Comparison of ENCODE assay signal across 4 fruit fly cellular contexts in genomic region chr3R:6405239-6405638, dm6.
TF ChIP-seq lines count a peak whose summit lies in the region.

No protein-coding gene starts in this region.

- TF ChIP-seq CTCF in whole organism, embryonic (GFP tag; optimal IDR thresholded peaks at IDR 0.05; lab: Kevin White, UChicago): no peak

TF ChIP-seq in whole organism, embryonic, 481 proteins besides CTCF, POLR2A, EP300 and RAD21:
- TF ChIP-seq Trl (optimal IDR thresholded peaks at IDR 0.05; lab: Kevin White, UChicago) (peak; percentile 80 to 83), Trl (GFP tag; optimal IDR thresholded peaks at IDR 0.05; lab: Kevin White, UChicago) (peak; percentile 6), cg (GFP tag; optimal IDR thresholded peaks at IDR 0.05; lab: Kevin White, UChicago) (peak; percentile 78), zf30C (GFP tag; optimal IDR thresholded peaks at IDR 0.05; lab: Kevin White, UChicago) (peak; percentile 76), CG1832 (GFP tag; optimal IDR thresholded peaks at IDR 0.05; lab: Kevin White, UChicago) (no peak), CG15479 (GFP tag; optimal IDR thresholded peaks at IDR 0.05; lab: Kevin White, UChicago) (peak; percentile 14), yki (optimal IDR thresholded peaks at IDR 0.05; lab: Kevin White, UChicago) (peak; percentile 47)

TF ChIP-seq in whole organism, prepupa, 60 proteins besides CTCF, POLR2A, EP300 and RAD21:
- no peak for TF ChIP-seq Ets96B (tag; optimal IDR thresholded peaks at IDR 0.05; lab: Kevin White, UChicago)
- no peak for TF ChIP-seq fd59A (GFP tag; optimal IDR thresholded peaks at IDR 0.05; lab: Kevin White, UChicago)
- no peak for TF ChIP-seq CG8319 (GFP tag; optimal IDR thresholded peaks at IDR 0.05; lab: Kevin White, UChicago)
- peak; percentile 50 for TF ChIP-seq svp (GFP tag; lab: Kevin White, UChicago)
- TF ChIP-seq CG6792 (GFP tag; optimal IDR thresholded peaks at IDR 0.05; lab: Kevin White, UChicago): no peak
- no peak for TF ChIP-seq vri (GFP tag; optimal IDR thresholded peaks at IDR 0.05; lab: Kevin White, UChicago)
- TF ChIP-seq Eip78C (GFP tag; lab: Kevin White, UChicago): peak; percentile 62
- TF ChIP-seq fd85E (GFP tag; optimal IDR thresholded peaks at IDR 0.05; lab: Kevin White, UChicago): peak; percentile 35
- no peak for TF ChIP-seq CG11294 (GFP tag; IDR thresholded peaks at IDR 0.05; lab: Robert Waterston, UW)

TF ChIP-seq in whole organism, pupa, 21 proteins besides CTCF, POLR2A, EP300 and RAD21:
- TF ChIP-seq CG17806 (tag; optimal IDR thresholded peaks at IDR 0.05; lab: Kevin White, UChicago) (no peak), CG8301 (tag; optimal IDR thresholded peaks at IDR 0.05; lab: Kevin White, UChicago) (no peak), CG13204 (GFP tag; optimal IDR thresholded peaks at IDR 0.05; lab: Kevin White, UChicago) (peak; percentile 43), CG9948 (tag; optimal IDR thresholded peaks at IDR 0.05; lab: Kevin White, UChicago) (no peak), rn (GFP tag; IDR thresholded peaks at IDR 0.05; lab: Robert Waterston, UW) (no peak)

TF ChIP-seq in whole organism, wandering third instar larva, 38 proteins besides CTCF, POLR2A, EP300 and RAD21:
- peak; percentile 53 for TF ChIP-seq Dif (GFP tag; optimal IDR thresholded peaks at IDR 0.05; lab: Kevin White, UChicago; ENCODE audit: partially characterized antibody)
- no peak for TF ChIP-seq fru (GFP tag; optimal IDR thresholded peaks at IDR 0.05; lab: Kevin White, UChicago)
- peak in 1 of 2 experiments; percentile 31 for TF ChIP-seq foxo (GFP tag; optimal IDR thresholded peaks at IDR 0.05; lab: Kevin White, UChicago)
- TF ChIP-seq woc (GFP tag; optimal IDR thresholded peaks at IDR 0.05; lab: Kevin White, UChicago): peak; percentile 36
- TF ChIP-seq brk (GFP tag; optimal IDR thresholded peaks at IDR 0.05; lab: Kevin White, UChicago): no peak
- peak; percentile 47 for TF ChIP-seq Hr83 (GFP tag; optimal IDR thresholded peaks at IDR 0.05; lab: Kevin White, UChicago; ENCODE audit: poor library complexity, severe bottlenecking)
- TF ChIP-seq psq (GFP tag; optimal IDR thresholded peaks at IDR 0.05; lab: Kevin White, UChicago): no peak
- peak; percentile 5 for TF ChIP-seq CG9705 (GFP tag; optimal IDR thresholded peaks at IDR 0.05; lab: Kevin White, UChicago)
- TF ChIP-seq dl (GFP tag; optimal IDR thresholded peaks at IDR 0.05; lab: Kevin White, UChicago; ENCODE audit: insufficient read depth in 1 of 2, partially characterized antibody in 2 of 2): peak in 1 of 2 experiments; percentile 63
